Fruit fly (Drosophila melanogaster): ENCODE data around the gene RtGEF.

DNA sequence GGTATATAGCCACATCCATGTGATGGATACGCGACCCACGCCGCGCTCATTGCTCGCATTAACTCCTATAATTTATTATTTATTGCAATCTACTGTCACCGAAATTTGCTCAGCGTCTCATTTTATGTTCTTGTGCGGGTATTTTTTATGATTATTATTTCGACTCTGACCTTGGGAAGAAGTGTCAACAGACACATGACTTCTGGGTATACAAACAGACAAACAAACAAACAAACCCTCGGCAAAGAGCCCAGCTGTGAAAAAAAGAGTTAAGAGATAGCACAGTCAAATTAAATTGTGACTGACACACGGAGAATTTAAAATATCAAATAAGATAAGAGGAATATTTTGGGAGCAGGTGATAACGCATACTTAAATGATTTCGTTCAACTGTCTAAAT lies 39.8 kb downstream of the RtGEF start:
- TF ChIP-seq psq (optimal IDR thresholded peaks at IDR 0.05) (no peak), Dll (optimal IDR thresholded peaks at IDR 0.05) (no peak), usp (GFP tag; optimal IDR thresholded peaks at IDR 0.05) (no peak), CG8478 (optimal IDR thresholded peaks at IDR 0.05) (no peak)

All from whole organism.